Worm (Caenorhabditis elegans): ENCODE data around the gene srw-51.

DNA sequence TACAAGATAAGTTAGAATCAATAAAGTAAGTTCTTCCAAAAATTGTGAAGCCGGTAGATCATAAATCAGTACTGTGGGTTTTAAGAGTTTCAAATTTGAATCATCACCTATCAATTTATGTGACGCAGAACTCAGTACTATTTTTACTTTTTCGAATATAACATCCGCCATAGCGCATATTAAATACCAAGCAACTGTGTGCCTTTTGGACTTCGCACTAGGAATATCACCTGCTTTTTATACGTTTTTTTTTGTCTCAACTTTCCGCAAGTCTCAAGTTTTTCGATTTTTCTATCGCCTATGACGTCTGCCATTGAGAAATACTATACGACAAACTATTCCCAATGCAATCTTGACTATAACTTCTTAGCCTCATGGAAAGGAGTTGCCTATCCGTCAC, 42.0 kb upstream of the srw-51 start, which contains the start of gene srh-113:
- TF ChIP-seq ama-1 (optimal IDR thresholded peaks at IDR 0.05) (no peak), pqm-1 (tag; optimal IDR thresholded peaks at IDR 0.05) (no peak), sox-2 (GFP tag; IDR thresholded peaks at IDR 0.05) (no peak), unc-86 (tag; optimal IDR thresholded peaks at IDR 0.05) (no peak), nhr-11 (tag; optimal IDR thresholded peaks at IDR 0.05) (no peak), ceh-9 (tag; optimal IDR thresholded peaks at IDR 0.05) (no peak), ceh-19 (GFP tag; optimal IDR thresholded peaks at IDR 0.05) (no peak), eyg-1 (tag; optimal IDR thresholded peaks at IDR 0.05) (no peak)
